Worm (Caenorhabditis elegans): ENCODE results near the gene F13C5.3.

F13C5.3 gene

ce11 chrX:599476-599875 is at the start of gene F13C5.3:
Gene F13C5.3 (minus strand): TSS chrX:599576.
- TF ChIP-seq lin-13 (GFP tag; optimal IDR thresholded peaks at IDR 0.05) (no peak), lir-3 (tag; optimal IDR thresholded peaks at IDR 0.05; ENCODE audit: poor library complexity) (no peak), elt-3 (tag; optimal IDR thresholded peaks at IDR 0.05) (no peak), alr-1 (tag; optimal IDR thresholded peaks at IDR 0.05; ENCODE audit: borderline replicate concordance) (no peak), ceh-88 (GFP tag; IDR thresholded peaks at IDR 0.05) (no peak), dpl-1 (GFP tag; optimal IDR thresholded peaks at IDR 0.05) (no peak), fkh-8 (tag; optimal IDR thresholded peaks at IDR 0.05) (no peak), rnt-1 (tag; optimal IDR thresholded peaks at IDR 0.05) (no peak), dsc-1 (tag; optimal IDR thresholded peaks at IDR 0.05) (no peak), nhr-237 (tag; optimal IDR thresholded peaks at IDR 0.05) (no peak), elt-2 (tag; optimal IDR thresholded peaks at IDR 0.05) (no peak), ceh-90 (tag; optimal IDR thresholded peaks at IDR 0.05) (no peak)

DNA sequence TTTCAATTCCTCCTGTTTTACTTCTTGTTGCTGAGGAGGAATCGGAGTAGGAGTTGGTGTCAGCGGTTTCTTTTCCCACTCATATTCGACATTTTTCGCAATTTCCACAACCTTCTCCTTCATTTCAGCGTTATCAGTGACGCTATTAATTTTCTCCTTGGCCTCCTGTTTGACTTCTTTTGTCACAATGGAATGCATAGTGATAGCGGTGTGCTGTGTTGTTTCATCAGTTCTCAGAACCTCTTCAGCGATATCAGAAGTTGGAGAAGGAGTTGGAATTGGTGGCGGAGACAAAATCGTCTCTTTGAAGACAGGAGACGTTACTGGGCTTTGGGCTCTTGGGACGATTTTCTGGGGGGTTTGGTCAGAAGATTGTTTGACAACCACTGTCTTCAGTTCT is 47.1 kb upstream of the F13C5.3 start:
- peak; percentile 19 for TF ChIP-seq elt-2 (tag; optimal IDR thresholded peaks at IDR 0.05)
- no peak for TF ChIP-seq nhr-71 (tag; optimal IDR thresholded peaks at IDR 0.05)

DNA sequence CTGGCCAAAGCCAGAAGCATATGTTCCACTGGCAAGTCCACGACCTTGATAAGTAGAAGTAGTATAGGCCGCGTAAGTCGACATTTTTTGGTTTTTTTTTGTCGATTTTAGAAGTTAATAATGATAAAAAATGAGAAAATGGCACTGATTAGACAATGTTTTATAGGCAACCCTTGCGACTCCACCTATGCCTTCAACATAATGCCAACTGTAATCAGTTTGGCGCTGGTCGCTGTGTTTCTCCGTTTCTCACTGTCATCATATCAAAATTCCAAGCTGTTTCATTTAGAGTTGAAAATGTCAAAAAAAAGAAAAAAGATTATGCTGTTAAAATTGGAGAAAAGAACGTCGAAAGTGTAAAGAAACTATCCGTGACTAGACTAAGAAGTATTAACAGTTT is 46.2 kb upstream of the F13C5.3 start:
- TF ChIP-seq lin-35 (GFP tag; optimal IDR thresholded peaks at IDR 0.05) (peak in 1 of 2 experiments; percentile 11), nhr-90 (tag; optimal IDR thresholded peaks at IDR 0.05; ENCODE audit: poor library complexity) (peak; percentile 19), elt-2 (tag; optimal IDR thresholded peaks at IDR 0.05) (peak; percentile 73), vab-15 (tag; optimal IDR thresholded peaks at IDR 0.05) (no peak)

- TF ChIP-seq Y116A8C.19 (tag; optimal IDR thresholded peaks at IDR 0.05; ENCODE audit: borderline replicate concordance) (no peak), nhr-47 (tag; optimal IDR thresholded peaks at IDR 0.05) (no peak), ztf-4 (tag; optimal IDR thresholded peaks at IDR 0.05) (no peak)
Observed at ce11 chrX:642817-643216, 43.4 kb upstream of the F13C5.3 start.

- TF ChIP-seq Y116A8C.19 (tag; optimal IDR thresholded peaks at IDR 0.05; ENCODE audit: borderline replicate concordance) (no peak), unc-98 (GFP tag; IDR thresholded peaks at IDR 0.05) (no peak), nhr-28 (tag; optimal IDR thresholded peaks at IDR 0.05) (no peak), lin-15B (tag; optimal IDR thresholded peaks at IDR 0.05) (no peak), tlp-1 (tag; optimal IDR thresholded peaks at IDR 0.05) (no peak), swsn-7 (tag; optimal IDR thresholded peaks at IDR 0.05) (no peak), vab-15 (tag; optimal IDR thresholded peaks at IDR 0.05) (no peak), nhr-71 (tag; optimal IDR thresholded peaks at IDR 0.05) (no peak), ztf-4 (tag; optimal IDR thresholded peaks at IDR 0.05) (no peak), unc-30 (tag; optimal IDR thresholded peaks at IDR 0.05) (no peak), mdl-1 (tag; optimal IDR thresholded peaks at IDR 0.05) (no peak), nhr-19 (GFP tag; conservative IDR thresholded peaks at IDR 0.05) (no peak), C34B4.2 (tag; optimal IDR thresholded peaks at IDR 0.05) (no peak), rnt-1 (tag; optimal IDR thresholded peaks at IDR 0.05) (no peak), pag-3 (tag; optimal IDR thresholded peaks at IDR 0.05; ENCODE audit: borderline replicate concordance, insufficient read depth) (no peak)
Observed at ce11 chrX:641440-641839, 42.1 kb upstream of the F13C5.3 start, which contains the start of gene M6.11. Gene M6.11 (minus strand): TSS chrX:641540.

- TF ChIP-seq elt-2 (tag; optimal IDR thresholded peaks at IDR 0.05) (peak; percentile 14), tbx-2 (tag; optimal IDR thresholded peaks at IDR 0.05) (peak; percentile 47), C34B4.2 (tag; optimal IDR thresholded peaks at IDR 0.05) (no peak)
Observed at ce11 chrX:637588-637987, 38.2 kb upstream of the F13C5.3 start.
